Fruit fly (Drosophila melanogaster) whole organism, wandering third instar larva: ENCODE results near the gene inaF-C.

ENCODE experiments used
- Hr78 ChIP-seq: fragments of >200 bp; optimal IDR thresholded peaks from 2 replicates; lab custom pipeline; 2017; ENCODE audit warnings: missing biosample characterization, missing genetic modification characterization
- Mio ChIP-seq: sonication (Bioruptor generic); optimal IDR thresholded peaks from 2 replicates; lab custom pipeline; 2016; ENCODE audit warnings: missing biosample characterization, missing genetic modification characterization
- dl ChIP-seq, 2 experiments: fragments of 175-275, 200-275 bp in 1 of 2; fragments of 200-275 bp in 1 of 2; sonication (Bioruptor generic); optimal IDR thresholded peaks; lab custom pipeline; 2018; ENCODE audit warnings: mild to moderate bottlenecking in 2 of 2, missing biosample characterization in 2 of 2, missing genetic modification characterization in 2 of 2, moderate library complexity in 2 of 2; ENCODE audit not compliant: partially characterized antibody in 2 of 2, insufficient read depth in 1 of 2
- usp ChIP-seq: fragments of >200 bp; optimal IDR thresholded peaks from 2 replicates; lab custom pipeline; 2017; ENCODE audit warnings: missing biosample characterization, missing genetic modification characterization

- TF ChIP-seq usp (GFP tag; lab: Kevin White, UChicago): no peak
- no peak for TF ChIP-seq Mio
- no peak for TF ChIP-seq dl (GFP tag; optimal IDR thresholded peaks at IDR 0.05; lab: Kevin White, UChicago; ENCODE audit: insufficient read depth in 1 of 2, partially characterized antibody in 2 of 2)
- no peak for TF ChIP-seq Hr78
Measured at dm6 chrX:11686675-11687074, 44.9 kb downstream of the inaF-C start.
